Worm (Caenorhabditis elegans): ENCODE data around the gene hyl-1.

hyl-1 gene

DNA sequence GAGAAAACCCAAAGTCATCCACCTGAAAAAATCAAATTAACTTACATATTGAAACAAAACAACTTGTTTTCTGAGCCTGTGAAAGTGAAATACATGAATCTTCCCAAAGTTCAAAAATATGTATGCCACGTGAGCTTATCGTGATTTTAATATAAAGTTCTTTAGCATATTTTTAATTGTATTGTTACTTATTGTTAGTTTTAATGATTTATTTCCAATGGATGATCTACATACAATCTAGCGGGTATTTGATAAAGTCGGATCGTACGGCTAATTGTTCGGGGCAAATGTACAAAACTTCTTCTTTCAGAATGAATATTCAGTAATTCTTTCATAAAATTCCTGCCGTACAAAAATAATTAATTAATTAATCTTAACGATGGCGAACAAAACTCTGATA, 31.3 kb downstream of the hyl-1 start, which contains the start of gene Y59H11AM.4:
TSS of gene Y59H11AM.4 (minus strand) at position 101 of the 400 bp plus-strand sequence.
- TF ChIP-seq crh-2 (tag; optimal IDR thresholded peaks at IDR 0.05): no peak
- no peak for TF ChIP-seq ztf-1 (GFP tag; conservative IDR thresholded peaks at IDR 0.05)
- no peak for TF ChIP-seq dmd-4 (tag; optimal IDR thresholded peaks at IDR 0.05)
- TF ChIP-seq nhr-21 (tag; optimal IDR thresholded peaks at IDR 0.05): no peak
- no peak for TF ChIP-seq nhr-237 (tag; optimal IDR thresholded peaks at IDR 0.05)
- TF ChIP-seq unc-55 (GFP tag; optimal IDR thresholded peaks at IDR 0.05): no peak
- no peak for TF ChIP-seq elt-1 (tag; optimal IDR thresholded peaks at IDR 0.05)
- no peak for TF ChIP-seq zag-1 (tag; optimal IDR thresholded peaks at IDR 0.05)
- TF ChIP-seq nhr-10 (tag; optimal IDR thresholded peaks at IDR 0.05): no peak
- no peak for TF ChIP-seq lin-11 (tag; optimal IDR thresholded peaks at IDR 0.05)
- TF ChIP-seq aly-2 (tag; optimal IDR thresholded peaks at IDR 0.05): no peak
- no peak for TF ChIP-seq lsy-2 (tag; optimal IDR thresholded peaks at IDR 0.05)

DNA sequence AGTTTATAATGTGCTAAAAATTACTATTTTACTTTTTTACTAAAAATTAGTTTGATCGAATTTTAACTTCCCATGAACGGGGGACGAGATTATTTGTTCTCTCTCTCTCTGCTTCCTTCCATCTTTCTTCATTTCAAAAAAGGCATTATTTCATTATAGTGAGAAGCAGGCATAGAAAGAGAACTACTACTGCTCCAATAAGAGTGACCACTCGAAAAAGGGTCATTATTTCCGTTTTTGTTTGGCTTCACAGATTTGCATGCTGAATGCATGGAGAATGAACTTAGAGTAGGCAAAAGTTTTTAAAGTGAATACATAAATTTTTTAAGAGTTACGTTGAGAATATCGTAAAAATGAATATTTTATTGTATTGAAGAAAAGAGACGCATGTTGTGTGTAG, 31.8 kb downstream of the hyl-1 start:
- TF ChIP-seq nhr-237 (tag; optimal IDR thresholded peaks at IDR 0.05) (no peak), mdl-1 (tag; optimal IDR thresholded peaks at IDR 0.05) (no peak), ama-1 (optimal IDR thresholded peaks at IDR 0.05) (no peak), zag-1 (tag; optimal IDR thresholded peaks at IDR 0.05) (no peak), unc-55 (GFP tag; optimal IDR thresholded peaks at IDR 0.05) (no peak), Y55F3AM.14 (GFP tag; optimal IDR thresholded peaks at IDR 0.05) (no peak), nhr-21 (tag; optimal IDR thresholded peaks at IDR 0.05) (no peak), mab-5 (tag; optimal IDR thresholded peaks at IDR 0.05) (no peak), nhr-10 (tag; optimal IDR thresholded peaks at IDR 0.05) (no peak), nhr-23 (tag; optimal IDR thresholded peaks at IDR 0.05) (no peak), dmd-4 (tag; optimal IDR thresholded peaks at IDR 0.05) (no peak), crh-2 (tag; optimal IDR thresholded peaks at IDR 0.05) (no peak), lin-13 (GFP tag; optimal IDR thresholded peaks at IDR 0.05) (no peak), nhr-25 (tag; optimal IDR thresholded peaks at IDR 0.05) (no peak), peb-1 (tag; optimal IDR thresholded peaks at IDR 0.05) (no peak), elt-1 (tag; optimal IDR thresholded peaks at IDR 0.05) (no peak), unc-39 (tag; optimal IDR thresholded peaks at IDR 0.05) (no peak), nhr-11 (tag; optimal IDR thresholded peaks at IDR 0.05) (no peak), gmeb-1 (tag; optimal IDR thresholded peaks at IDR 0.05) (no peak), ztf-1 (GFP tag; conservative IDR thresholded peaks at IDR 0.05) (no peak)

ce11 chrIV:8571138-8571537, 32.2 kb downstream of the hyl-1 start, which contains the start of gene Y59H11AM.1:
TSS of gene Y59H11AM.1 (plus strand) at chrIV:8571438.
- TF ChIP-seq nhr-21 (tag; optimal IDR thresholded peaks at IDR 0.05) (no peak), C34F6.9 (tag; optimal IDR thresholded peaks at IDR 0.05) (no peak), ztf-4 (tag; optimal IDR thresholded peaks at IDR 0.05) (no peak), R02D3.7 (tag; optimal IDR thresholded peaks at IDR 0.05) (no peak), lin-39 (tag; optimal IDR thresholded peaks at IDR 0.05) (no peak), unc-62 (GFP tag; optimal IDR thresholded peaks at IDR 0.05) (no peak)

- TF ChIP-seq sma-3 (GFP tag; optimal IDR thresholded peaks at IDR 0.05): peak; percentile 25
- no peak for TF ChIP-seq lin-13 (GFP tag; optimal IDR thresholded peaks at IDR 0.05)
- TF ChIP-seq F13H6.1 (tag; optimal IDR thresholded peaks at IDR 0.05): peak; percentile 6
- peak; percentile 56 for TF ChIP-seq fos-1 (tag; optimal IDR thresholded peaks at IDR 0.05)
- TF ChIP-seq crh-2 (tag; optimal IDR thresholded peaks at IDR 0.05): peak; percentile 77
- no peak for TF ChIP-seq nhr-77 (tag; optimal IDR thresholded peaks at IDR 0.05)
- peak; percentile 23 for TF ChIP-seq nhr-129 (tag; optimal IDR thresholded peaks at IDR 0.05)
- peak; percentile 43 for TF ChIP-seq gmeb-1 (tag; optimal IDR thresholded peaks at IDR 0.05)
These were observed 46.4 kb downstream of the hyl-1 start, which contains the start of gene catp-7 for ce11 chrIV:8585076-8586033. TSS of gene catp-7 (plus strand) at chrIV:8585983.

ce11 chrIV:8587057-8587456, 48.1 kb downstream of the hyl-1 start:
- TF ChIP-seq ama-1 (optimal IDR thresholded peaks at IDR 0.05) (no peak), blmp-1 (tag; optimal IDR thresholded peaks at IDR 0.05; ENCODE audit: insufficient read depth) (no peak), nhr-237 (tag; optimal IDR thresholded peaks at IDR 0.05) (no peak), mab-5 (tag; optimal IDR thresholded peaks at IDR 0.05) (no peak), fos-1 (tag; optimal IDR thresholded peaks at IDR 0.05) (peak; percentile 55), nhr-6 (tag; optimal IDR thresholded peaks at IDR 0.05) (peak; percentile 43), unc-55 (GFP tag; optimal IDR thresholded peaks at IDR 0.05) (peak; percentile 25), peb-1 (tag; optimal IDR thresholded peaks at IDR 0.05) (no peak), ceh-82 (tag; optimal IDR thresholded peaks at IDR 0.05) (peak; percentile 1), C34F6.9 (tag; optimal IDR thresholded peaks at IDR 0.05) (peak; percentile 39), nhr-21 (tag; optimal IDR thresholded peaks at IDR 0.05) (peak; percentile 5), nhr-129 (tag; optimal IDR thresholded peaks at IDR 0.05) (peak; percentile 76), elt-3 (tag; optimal IDR thresholded peaks at IDR 0.05) (no peak), unc-39 (tag; optimal IDR thresholded peaks at IDR 0.05) (no peak), nhr-77 (tag; optimal IDR thresholded peaks at IDR 0.05) (no peak), egl-27 (tag; optimal IDR thresholded peaks at IDR 0.05) (peak; percentile 58), Y55F3AM.14 (GFP tag; optimal IDR thresholded peaks at IDR 0.05) (peak; percentile 19), mdl-1 (tag; optimal IDR thresholded peaks at IDR 0.05) (peak; percentile 19 to 40), lin-13 (GFP tag; optimal IDR thresholded peaks at IDR 0.05) (peak; percentile 22), sem-4 (tag; optimal IDR thresholded peaks at IDR 0.05) (peak; percentile 66), unc-62 (GFP tag; optimal IDR thresholded peaks at IDR 0.05) (peak; percentile 77), nhr-25 (tag; optimal IDR thresholded peaks at IDR 0.05) (no peak), sma-9 (GFP tag; optimal IDR thresholded peaks at IDR 0.05) (peak; percentile 94), sma-9 (tag; optimal IDR thresholded peaks at IDR 0.05) (no peak)
